Worm (Caenorhabditis elegans) whole organism, late embryonic: ENCODE measurements around the gene glt-7.

Experiments
- C38D4.7 ChIP-seq: fragments of 200-800 bp; sonication (Bioruptor generic); optimal IDR thresholded peaks from 2 replicates; lab custom pipeline; 2018; ENCODE audit warnings: mild to moderate bottlenecking, missing genetic modification characterization, moderate library complexity, missing compliant biosample characterization
- ceh-30 ChIP-seq: fragments of 150-350 bp; optimal IDR thresholded peaks from 2 replicates; lab custom pipeline; 2014; ENCODE audit warnings: missing biosample characterization, missing genetic modification characterization
- odd-2 ChIP-seq: sonication (generic microtip); optimal IDR thresholded peaks from 2 replicates; lab custom pipeline; 2017; ENCODE audit warnings: antibody characterized with exemption, mild to moderate bottlenecking, missing genetic modification characterization, missing compliant biosample characterization
- pha-4 ChIP-seq: fragments of 150-350 bp; optimal IDR thresholded peaks from 2 replicates; lab custom pipeline; 2018; ENCODE audit warnings: missing biosample characterization, missing genetic modification reagents, missing genetic modification characterization
- pqm-1 ChIP-seq: sonication (generic microtip); optimal IDR thresholded peaks from 2 replicates; lab custom pipeline; 2016; ENCODE audit warnings: missing genetic modification characterization, missing compliant biosample characterization
- tbx-7 ChIP-seq: sonication (generic microtip); optimal IDR thresholded peaks from 2 replicates; lab custom pipeline; 2016; ENCODE audit warnings: missing genotype, missing genetic modification characterization, missing compliant biosample characterization

ce11 chrIV:548000-548399 lies 16.1 kb downstream of the glt-7 start, which contains the start of gene F56A11.4:
- TF ChIP-seq pha-4 (tag; lab: Kevin White, UChicago) (no peak), ceh-30 (tag; lab: Kevin White, UChicago) (no peak), pqm-1 (no peak), odd-2 (tag; lab: Kevin White, UChicago) (no peak), tbx-7 (tag; lab: Kevin White, UChicago) (no peak), C38D4.7 (GFP tag; lab: Kevin White, UChicago) (no peak)
